Worm (Caenorhabditis elegans) whole organism, midembryonic: Measurements from ENCODE around the gene F49F1.14.

Experiments used
- T22C8.4 ChIP-seq: fragments of 200-800 bp; sonication (Bioruptor generic); IDR thresholded peaks from 2 replicates; pipeline ENCODE4 v1.3.6; 2022; ENCODE audit warnings: missing genetic modification characterization, missing compliant biosample characterization
- cog-1 ChIP-seq: sonication (generic microtip); optimal IDR thresholded peaks from 2 replicates; lab custom pipeline; 2016; ENCODE audit warnings: missing genetic modification characterization, missing compliant biosample characterization
- flt-1 ChIP-seq: fragments of 200-800 bp; sonication (Bioruptor generic); IDR thresholded peaks from 2 replicates; pipeline ENCODE4 v1.3.6; 2022; ENCODE audit warnings: missing genetic modification characterization, missing compliant biosample characterization
- klf-2 ChIP-seq: fragments of 200-800 bp; sonication (Bioruptor generic); conservative IDR thresholded peaks from 2 replicates; pipeline ENCODE4 v1.3.6; 2022; ENCODE audit warnings: missing genetic modification reagents, missing genetic modification characterization, missing compliant biosample characterization
- med-1 ChIP-seq: sonication (generic microtip); optimal IDR thresholded peaks from 2 replicates; lab custom pipeline; 2017; ENCODE audit warnings: missing genetic modification characterization, mild to moderate bottlenecking, missing compliant biosample characterization, antibody characterized with exemption, missing genetic modification reagents; ENCODE audit not compliant: insufficient read depth
- ref-1 ChIP-seq: fragments of 200-800 bp; sonication (Bioruptor generic); conservative IDR thresholded peaks from 2 replicates; pipeline ENCODE4 v1.3.6; 2022; ENCODE audit warnings: missing genetic modification reagents, missing genetic modification characterization, missing compliant biosample characterization
- tab-1 ChIP-seq: fragments of 200-800 bp; sonication (Bioruptor generic); IDR thresholded peaks from 2 replicates; pipeline ENCODE4 v1.3.6; 2022; ENCODE audit warnings: missing genetic modification characterization, missing compliant biosample characterization
- ztf-23 ChIP-seq: fragments of 200-800 bp; sonication (Bioruptor generic); IDR thresholded peaks from 2 replicates; pipeline ENCODE4 v1.3.6; 2022; ENCODE audit warnings: missing genetic modification reagents, missing genetic modification characterization, missing compliant biosample characterization
- ztf-29 ChIP-seq: fragments of 200-800 bp; sonication (Bioruptor generic); IDR thresholded peaks from 2 replicates; pipeline ENCODE4 v1.3.6; 2022; ENCODE audit warnings: missing genetic modification reagents, missing genetic modification characterization, missing compliant biosample characterization

The F49F1.14 gene

ce11 chrIV:4082599-4082998 is 29.7 kb downstream of the F49F1.14 start:
- TF ChIP-seq ztf-29 (GFP tag; lab: Robert Waterston, UW) (no peak), flt-1 (GFP tag; lab: Robert Waterston, UW) (no peak), T22C8.4 (GFP tag; lab: Robert Waterston, UW) (no peak), med-1 (GFP tag; lab: Kevin White, UChicago) (no peak), ref-1 (GFP tag; lab: Robert Waterston, UW) (no peak), ztf-23 (GFP tag; lab: Robert Waterston, UW) (no peak), tab-1 (GFP tag; lab: Robert Waterston, UW) (no peak), klf-2 (GFP tag; lab: Robert Waterston, UW) (no peak), cog-1 (no peak)

ce11 chrIV:4080846-4081245 is 31.4 kb downstream of the F49F1.14 start, which contains the start of the genes C35B1.9 and C35B1.3:
Gene C35B1.9, minus strand, starts transcription at chrIV:4080946.
Gene C35B1.3, plus strand, starts transcription at chrIV:4081151.
- TF ChIP-seq klf-2 (GFP tag; lab: Robert Waterston, UW), result no peak
- no peak for TF ChIP-seq flt-1 (GFP tag; lab: Robert Waterston, UW)
- TF ChIP-seq ztf-29 (GFP tag; lab: Robert Waterston, UW), result no peak
- TF ChIP-seq cog-1, result no peak
- TF ChIP-seq T22C8.4 (GFP tag; lab: Robert Waterston, UW), result no peak
- TF ChIP-seq med-1 (GFP tag; lab: Kevin White, UChicago), result no peak
- TF ChIP-seq tab-1 (GFP tag; lab: Robert Waterston, UW), result no peak
- no peak for TF ChIP-seq ref-1 (GFP tag; lab: Robert Waterston, UW)
- no peak for TF ChIP-seq ztf-23 (GFP tag; lab: Robert Waterston, UW)

ce11 chrIV:4079514-4079913 is 32.8 kb downstream of the F49F1.14 start, which contains the start of gene C35B1.4:
Gene C35B1.4, plus strand, starts transcription at chrIV:4079814.
- no peak for TF ChIP-seq ztf-29 (GFP tag; lab: Robert Waterston, UW)
- TF ChIP-seq ztf-23 (GFP tag; lab: Robert Waterston, UW), result no peak
- no peak for TF ChIP-seq klf-2 (GFP tag; lab: Robert Waterston, UW)
- no peak for TF ChIP-seq cog-1

ce11 chrIV:4078901-4079300 is 33.4 kb downstream of the F49F1.14 start, which contains the start of gene C35B1.8:
Gene C35B1.8, minus strand, starts transcription at chrIV:4079001.
- no peak for TF ChIP-seq ztf-29 (GFP tag; lab: Robert Waterston, UW)
- no peak for TF ChIP-seq ztf-23 (GFP tag; lab: Robert Waterston, UW)
- no peak for TF ChIP-seq ref-1 (GFP tag; lab: Robert Waterston, UW)
- no peak for TF ChIP-seq tab-1 (GFP tag; lab: Robert Waterston, UW)
- TF ChIP-seq klf-2 (GFP tag; lab: Robert Waterston, UW), result no peak
- no peak for TF ChIP-seq cog-1
- no peak for TF ChIP-seq med-1 (GFP tag; lab: Kevin White, UChicago)
- TF ChIP-seq T22C8.4 (GFP tag; lab: Robert Waterston, UW), result no peak
- no peak for TF ChIP-seq flt-1 (GFP tag; lab: Robert Waterston, UW)

ce11 chrIV:4076690-4077295 is 35.5 kb downstream of the F49F1.14 start:
- TF ChIP-seq cog-1 (no peak), tab-1 (GFP tag; lab: Robert Waterston, UW) (0 out of 2 replicates have a peak, but pooled peaks have one; percentile 38), flt-1 (GFP tag; lab: Robert Waterston, UW) (0 out of 2 replicates have a peak, but pooled peaks have one; percentile 26), T22C8.4 (GFP tag; lab: Robert Waterston, UW) (no peak)

- TF ChIP-seq ref-1 (GFP tag; lab: Robert Waterston, UW) (no peak), tab-1 (GFP tag; lab: Robert Waterston, UW) (no peak), ztf-23 (GFP tag; lab: Robert Waterston, UW) (no peak), med-1 (GFP tag; lab: Kevin White, UChicago) (no peak), T22C8.4 (GFP tag; lab: Robert Waterston, UW) (no peak), flt-1 (GFP tag; lab: Robert Waterston, UW) (no peak), ztf-29 (GFP tag; lab: Robert Waterston, UW) (no peak), cog-1 (no peak), klf-2 (GFP tag; lab: Robert Waterston, UW) (no peak)
These were observed 37.7 kb downstream of the F49F1.14 start, which contains the start of gene W03D2.9 for ce11 chrIV:4074610-4075009. Gene W03D2.9, minus strand, starts transcription at chrIV:4074710.

ce11 chrIV:4072027-4072426 is 40.3 kb downstream of the F49F1.14 start, which contains the start of gene pqn-75:
Gene pqn-75, plus strand, starts transcription at chrIV:4072327.
- TF ChIP-seq klf-2 (GFP tag; lab: Robert Waterston, UW), result no peak
- TF ChIP-seq ztf-23 (GFP tag; lab: Robert Waterston, UW), result no peak
- TF ChIP-seq flt-1 (GFP tag; lab: Robert Waterston, UW), result no peak

- TF ChIP-seq klf-2 (GFP tag; lab: Robert Waterston, UW) (no peak), ztf-23 (GFP tag; lab: Robert Waterston, UW) (0 out of 2 replicates have a peak, but pooled peaks have one; percentile 37), cog-1 (no peak), T22C8.4 (GFP tag; lab: Robert Waterston, UW) (no peak), ref-1 (GFP tag; lab: Robert Waterston, UW) (no peak), tab-1 (GFP tag; lab: Robert Waterston, UW) (no peak), med-1 (GFP tag; lab: Kevin White, UChicago) (no peak), flt-1 (GFP tag; lab: Robert Waterston, UW) (no peak)
These were observed 41.5 kb downstream of the F49F1.14 start for ce11 chrIV:4070810-4071209.

ce11 chrIV:4068480-4068879 is 43.8 kb downstream of the F49F1.14 start, which contains the start of gene fbxb-55:
Gene fbxb-55, plus strand, starts transcription at chrIV:4068780.
- no peak for TF ChIP-seq klf-2 (GFP tag; lab: Robert Waterston, UW)
